Worm (Caenorhabditis elegans) whole organism, L1 larva: ENCODE results near the gene srg-17.
"Not testable (repeated sequence)": the region's sequence is repeated elsewhere in the genome, so short reads cannot be mapped to it uniquely, and the experiment has no call there.

ENCODE experiments used
- aly-2 ChIP-seq: fragments of 150-350 bp; optimal IDR thresholded peaks from 2 replicates; lab custom pipeline; 2014; ENCODE audit warnings: missing biosample characterization, missing genetic modification characterization
- ama-1 ChIP-seq: fragments of 150-350 bp; optimal IDR thresholded peaks from 2 replicates; lab custom pipeline; 2014
- lin-35 ChIP-seq, 2 experiments: fragments of 150-350 bp; optimal IDR thresholded peaks; 2 replicates each; lab custom pipeline; 2014; ENCODE audit warnings: missing biosample characterization in 2 of 2, missing genetic modification characterization in 2 of 2, missing genetic modification reagents in 2 of 2
- vab-15 ChIP-seq: sonication (generic microtip); optimal IDR thresholded peaks from 2 replicates; lab custom pipeline; 2017; ENCODE audit warnings: missing genotype, mild to moderate bottlenecking, missing genetic modification characterization, missing compliant biosample characterization

- TF ChIP-seq vab-15 (tag; lab: Kevin White, UChicago); lin-35 (GFP tag; optimal IDR thresholded peaks at IDR 0.05; lab: Kevin White, UChicago); ama-1 (lab: Kevin White, UChicago); aly-2 (tag; lab: Kevin White, UChicago): not testable (repeated sequence)
Observed at ce11 chrII:12441164-12441563, 32.3 kb upstream of the srg-17 start, which contains the start of gene Y57A10C.10.
